Fruit fly (Drosophila melanogaster) whole organism, prepupa: ENCODE results near the gene CG11586.

Source experiments
- CG6276 ChIP-seq: fragments of 200-800 bp; sonication (Bioruptor generic); optimal IDR thresholded peaks from 2 replicates; lab custom pipeline; 2017; ENCODE audit warnings: missing biosample characterization, mild to moderate bottlenecking, missing genetic modification characterization
- CG6792 ChIP-seq: fragments of 200-800 bp; sonication (Bioruptor generic); optimal IDR thresholded peaks from 3 replicates; lab custom pipeline; 2016; ENCODE audit warnings: missing biosample characterization, missing genetic modification characterization
- CG8632 ChIP-seq: fragments of 200-800 bp; sonication (Bioruptor generic); optimal IDR thresholded peaks from 3 replicates; lab custom pipeline; 2016; ENCODE audit warnings: missing biosample characterization, missing genetic modification characterization
- Eip93F ChIP-seq: fragments of 200-800 bp; sonication (Bioruptor generic); optimal IDR thresholded peaks from 2 replicates; lab custom pipeline; 2016; ENCODE audit warnings: missing biosample characterization, mild to moderate bottlenecking, missing genetic modification characterization
- Met ChIP-seq: fragments of 200-800 bp; sonication (Bioruptor generic); optimal IDR thresholded peaks from 3 replicates; lab custom pipeline; 2016; ENCODE audit warnings: missing biosample characterization, missing genetic modification characterization
- dac ChIP-seq: fragments of 200-800 bp; sonication (Bioruptor generic); optimal IDR thresholded peaks from 2 replicates; lab custom pipeline; 2017; ENCODE audit warnings: missing biosample characterization, mild to moderate bottlenecking, missing genetic modification characterization
- dsx ChIP-seq: fragments of 200-800 bp; optimal IDR thresholded peaks from 3 replicates; lab custom pipeline; 2019; ENCODE audit warnings: missing biosample characterization, mild to moderate bottlenecking, missing genetic modification characterization, moderate library complexity; ENCODE audit not compliant: poor library complexity, severe bottlenecking
- fd85E ChIP-seq: fragments of 200-800 bp; sonication (Bioruptor generic); optimal IDR thresholded peaks from 3 replicates; lab custom pipeline; 2016; ENCODE audit warnings: missing biosample characterization, missing genetic modification characterization
- net ChIP-seq: fragments of 200-800 bp; sonication (Bioruptor generic); optimal IDR thresholded peaks from 3 replicates; lab custom pipeline; 2016; ENCODE audit warnings: missing biosample characterization, missing genetic modification characterization
- svp ChIP-seq: fragments of 200-800 bp; sonication (Bioruptor generic); peaks from one replicate; lab custom pipeline; 2016; ENCODE audit warnings: missing biosample characterization, missing genetic modification characterization
- vri ChIP-seq: fragments of 200-800 bp; sonication (Bioruptor generic); optimal IDR thresholded peaks from 3 replicates; lab custom pipeline; 2016; ENCODE audit warnings: missing biosample characterization, mild to moderate bottlenecking, missing genetic modification characterization

DNA sequence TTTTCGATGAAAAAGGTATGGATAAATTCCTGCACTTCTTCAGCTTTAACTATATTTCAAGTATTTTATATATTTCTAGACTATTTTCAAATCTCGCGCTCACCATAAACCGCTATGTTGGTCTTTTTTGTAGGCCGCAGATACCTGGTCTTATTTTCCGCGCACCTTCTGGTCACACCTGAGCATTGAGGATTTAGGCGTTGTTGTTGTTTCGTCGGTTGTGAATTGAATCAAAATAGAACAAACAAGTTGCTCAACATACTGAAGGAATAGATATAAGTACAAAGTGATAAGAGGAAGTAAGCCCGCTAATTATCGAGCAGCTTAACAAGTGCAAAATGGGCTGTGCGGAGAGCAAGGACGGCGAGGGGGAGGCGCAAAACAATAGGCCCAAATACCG is 15.5 kb upstream of the CG11586 start, which contains the start of gene Ctl1:
- TF ChIP-seq Met, result no peak
- TF ChIP-seq net, result no peak
- TF ChIP-seq CG6792 (GFP tag; lab: Kevin White, UChicago), result no peak
- TF ChIP-seq dsx, result no peak
- no peak for TF ChIP-seq vri (GFP tag; lab: Kevin White, UChicago)
- TF ChIP-seq svp (GFP tag; lab: Kevin White, UChicago), result no peak
- no peak for TF ChIP-seq Eip93F (GFP tag; lab: Kevin White, UChicago)
- TF ChIP-seq CG8632 (GFP tag; lab: Kevin White, UChicago), result no peak
- no peak for TF ChIP-seq fd85E
- TF ChIP-seq dac (GFP tag; lab: Kevin White, UChicago), result no peak
- TF ChIP-seq CG6276 (GFP tag; lab: Kevin White, UChicago), result no peak
